Worm (Caenorhabditis elegans) whole organism, early embryonic: ENCODE measurements around the gene chil-22.

Experiments used
- B0310.2 ChIP-seq: sonication (generic microtip); optimal IDR thresholded peaks from 2 replicates; lab custom pipeline; 2016; ENCODE audit warnings: mild to moderate bottlenecking, missing genetic modification characterization, missing compliant biosample characterization
- F13C5.2 ChIP-seq: sonication (generic microtip); optimal IDR thresholded peaks from 2 replicates; lab custom pipeline; 2017; ENCODE audit warnings: mild to moderate bottlenecking, missing genetic modification characterization, inconsistent platforms, missing compliant biosample characterization
- aly-1 ChIP-seq: sonication (generic microtip); optimal IDR thresholded peaks from 2 replicates; lab custom pipeline; 2016; ENCODE audit warnings: missing genetic modification characterization, missing compliant biosample characterization
- ama-1 ChIP-seq: fragments of 150-350 bp; optimal IDR thresholded peaks from 2 replicates; lab custom pipeline; 2014
- ceh-13 ChIP-seq: fragments of 200-800 bp; sonication (Bioruptor generic); optimal IDR thresholded peaks from 2 replicates; lab custom pipeline; 2018; ENCODE audit warnings: mild to moderate bottlenecking, missing genetic modification characterization, missing compliant biosample characterization
- ceh-36 ChIP-seq: sonication (generic microtip); optimal IDR thresholded peaks from 2 replicates; lab custom pipeline; 2016; ENCODE audit warnings: missing genetic modification characterization, inconsistent platforms, missing compliant biosample characterization
- ets-7 ChIP-seq: sonication (generic microtip); optimal IDR thresholded peaks from 2 replicates; lab custom pipeline; 2016; ENCODE audit warnings: missing genotype, missing genetic modification characterization, missing compliant biosample characterization
- flt-1 ChIP-seq: fragments of 200-800 bp; sonication (Bioruptor generic); IDR thresholded peaks from 2 replicates; pipeline ENCODE4 v1.3.6; 2022; ENCODE audit warnings: missing genetic modification characterization, missing compliant biosample characterization
- hmbx-1 ChIP-seq: sonication (generic microtip); optimal IDR thresholded peaks from 2 replicates; lab custom pipeline; 2016; ENCODE audit warnings: mild to moderate bottlenecking, missing genetic modification characterization, missing compliant biosample characterization
- hmg-4 ChIP-seq: fragments of 200-800 bp; sonication (Bioruptor generic); optimal IDR thresholded peaks from 2 replicates; lab custom pipeline; 2018; ENCODE audit warnings: mild to moderate bottlenecking, missing genetic modification characterization, missing compliant biosample characterization
- hnd-1 ChIP-seq: sonication (generic microtip); optimal IDR thresholded peaks from 2 replicates; lab custom pipeline; 2016; ENCODE audit warnings: missing genetic modification characterization, missing compliant biosample characterization
- pes-1 ChIP-seq: fragments of 200-800 bp; sonication (Bioruptor generic); IDR thresholded peaks from 2 replicates; pipeline ENCODE4 v1.3.6; 2022; ENCODE audit warnings: missing genetic modification reagents, missing genetic modification characterization, missing compliant biosample characterization
- scrt-1 ChIP-seq: fragments of 200-800 bp; sonication (Bioruptor generic); IDR thresholded peaks from 2 replicates; pipeline ENCODE4 v1.3.6; 2022; ENCODE audit warnings: missing genetic modification characterization, missing compliant biosample characterization
- sea-1 ChIP-seq: fragments of 200-800 bp; sonication (Bioruptor generic); conservative IDR thresholded peaks from 2 replicates; pipeline ENCODE4 v1.3.6; 2022; ENCODE audit warnings: missing genetic modification characterization, missing compliant biosample characterization
- tbx-11 ChIP-seq: fragments of 200-800 bp; sonication (Bioruptor generic); IDR thresholded peaks from 2 replicates; pipeline ENCODE4 v1.3.6; 2022; ENCODE audit warnings: missing genetic modification characterization, missing compliant biosample characterization
- tbx-37 ChIP-seq: fragments of 200-800 bp; sonication (Bioruptor generic); conservative IDR thresholded peaks from 2 replicates; pipeline ENCODE4 v1.3.6; 2022; ENCODE audit warnings: missing genetic modification reagents, missing genetic modification characterization, missing compliant biosample characterization
- tra-4 ChIP-seq: sonication (generic microtip); optimal IDR thresholded peaks from 2 replicates; lab custom pipeline; 2017; ENCODE audit warnings: missing genetic modification characterization, missing compliant biosample characterization

Gene chil-22

ce11 chrII:9438227-9438626, 27.8 kb downstream of the chil-22 start, which contains the start of gene chil-13:
TSS of gene chil-13 (minus strand) at chrII:9438327.
- TF ChIP-seq hmbx-1 (tag; lab: Kevin White, UChicago), result no peak
- no peak for TF ChIP-seq F13C5.2 (tag; lab: Kevin White, UChicago)
- TF ChIP-seq aly-1 (tag; lab: Kevin White, UChicago), result no peak
- no peak for TF ChIP-seq scrt-1
- no peak for TF ChIP-seq flt-1 (GFP tag; lab: Robert Waterston, UW)
- TF ChIP-seq ceh-13 (GFP tag; lab: Kevin White, UChicago), result no peak
- no peak for TF ChIP-seq ceh-36 (tag; lab: Kevin White, UChicago)
- no peak for TF ChIP-seq B0310.2 (tag; lab: Kevin White, UChicago)
- TF ChIP-seq ets-7 (tag; lab: Kevin White, UChicago), result no peak
- no peak for TF ChIP-seq ama-1 (lab: Kevin White, UChicago)
- no peak for TF ChIP-seq tbx-37 (GFP tag; lab: Robert Waterston, UW)
- no peak for TF ChIP-seq tbx-11 (GFP tag; lab: Robert Waterston, UW)

ce11 chrII:9436009-9436408, 30.0 kb downstream of the chil-22 start, which contains the start of gene kin-16:
TSS of gene kin-16 (minus strand) at chrII:9436109.
- TF ChIP-seq ceh-36 (tag; lab: Kevin White, UChicago) (no peak), ceh-13 (GFP tag; lab: Kevin White, UChicago) (no peak), ets-7 (tag; lab: Kevin White, UChicago) (no peak), hmg-4 (GFP tag; lab: Kevin White, UChicago) (no peak), sea-1 (GFP tag; lab: Robert Waterston, UW) (no peak), tbx-37 (GFP tag; lab: Robert Waterston, UW) (no peak), tbx-11 (GFP tag; lab: Robert Waterston, UW) (no peak), scrt-1 (no peak), ama-1 (lab: Kevin White, UChicago) (no peak), tra-4 (tag; lab: Kevin White, UChicago) (no peak), hnd-1 (no peak)

- TF ChIP-seq scrt-1 (no peak), B0310.2 (tag; lab: Kevin White, UChicago) (no peak), hmbx-1 (tag; lab: Kevin White, UChicago) (no peak), sea-1 (GFP tag; lab: Robert Waterston, UW) (no peak), tbx-37 (GFP tag; lab: Robert Waterston, UW) (no peak), ceh-36 (tag; lab: Kevin White, UChicago) (no peak), ets-7 (tag; lab: Kevin White, UChicago) (no peak), pes-1 (GFP tag; lab: Robert Waterston, UW) (no peak), hmg-4 (GFP tag; lab: Kevin White, UChicago) (no peak), hnd-1 (no peak), ama-1 (lab: Kevin White, UChicago) (no peak)
Observed at ce11 chrII:9433609-9434008, 32.4 kb downstream of the chil-22 start, which contains the start of gene kin-15. TSS of gene kin-15 (minus strand) at chrII:9433709.

- TF ChIP-seq tra-4 (tag; lab: Kevin White, UChicago) (no peak), scrt-1 (no peak), tbx-37 (GFP tag; lab: Robert Waterston, UW) (no peak), hmbx-1 (tag; lab: Kevin White, UChicago) (no peak), ceh-36 (tag; lab: Kevin White, UChicago) (no peak), flt-1 (GFP tag; lab: Robert Waterston, UW) (no peak), hnd-1 (no peak), pes-1 (GFP tag; lab: Robert Waterston, UW) (no peak), sea-1 (GFP tag; lab: Robert Waterston, UW) (no peak), F13C5.2 (tag; lab: Kevin White, UChicago) (no peak), aly-1 (tag; lab: Kevin White, UChicago) (no peak)
Observed at ce11 chrII:9431119-9431518, 34.9 kb downstream of the chil-22 start.

- no peak for TF ChIP-seq ets-7 (tag; lab: Kevin White, UChicago)
- TF ChIP-seq tbx-11 (GFP tag; lab: Robert Waterston, UW), result no peak
- no peak for TF ChIP-seq ama-1 (lab: Kevin White, UChicago)
- no peak for TF ChIP-seq sea-1 (GFP tag; lab: Robert Waterston, UW)
- no peak for TF ChIP-seq tra-4 (tag; lab: Kevin White, UChicago)
- TF ChIP-seq aly-1 (tag; lab: Kevin White, UChicago), result no peak
- no peak for TF ChIP-seq tbx-37 (GFP tag; lab: Robert Waterston, UW)
- TF ChIP-seq flt-1 (GFP tag; lab: Robert Waterston, UW), result no peak
- no peak for TF ChIP-seq ceh-13 (GFP tag; lab: Kevin White, UChicago)
- no peak for TF ChIP-seq pes-1 (GFP tag; lab: Robert Waterston, UW)
- no peak for TF ChIP-seq F13C5.2 (tag; lab: Kevin White, UChicago)
- TF ChIP-seq ceh-36 (tag; lab: Kevin White, UChicago), result no peak
- no peak for TF ChIP-seq hmbx-1 (tag; lab: Kevin White, UChicago)
- TF ChIP-seq hmg-4 (GFP tag; lab: Kevin White, UChicago), result no peak
- TF ChIP-seq scrt-1, result no peak
- TF ChIP-seq hnd-1, result no peak
- TF ChIP-seq B0310.2 (tag; lab: Kevin White, UChicago), result no peak
Observed at ce11 chrII:9427644-9428043, 38.4 kb downstream of the chil-22 start, which contains the start of gene M176.5. TSS of gene M176.5 (minus strand) at chrII:9427744.

ce11 chrII:9426076-9426475, 39.9 kb downstream of the chil-22 start, which contains the start of gene M176.10:
TSS of gene M176.10 (minus strand) at chrII:9426176.
- TF ChIP-seq hmg-4 (GFP tag; lab: Kevin White, UChicago) (no peak), ama-1 (lab: Kevin White, UChicago) (no peak)

ce11 chrII:9421969-9422368, 44.0 kb downstream of the chil-22 start, which contains the start of gene M176.11:
TSS of gene M176.11 (plus strand) at chrII:9422269.
- no peak for TF ChIP-seq B0310.2 (tag; lab: Kevin White, UChicago)
- TF ChIP-seq scrt-1, result no peak
- TF ChIP-seq aly-1 (tag; lab: Kevin White, UChicago), result no peak
- no peak for TF ChIP-seq F13C5.2 (tag; lab: Kevin White, UChicago)
- no peak for TF ChIP-seq pes-1 (GFP tag; lab: Robert Waterston, UW)
- no peak for TF ChIP-seq hnd-1
- no peak for TF ChIP-seq ama-1 (lab: Kevin White, UChicago)
- TF ChIP-seq tra-4 (tag; lab: Kevin White, UChicago), result no peak
